Worm (Caenorhabditis elegans) whole organism, young adult: ENCODE results near the gene T22D1.18.
A peak's percentile ranks its signal among the peaks of the same experiment; 100 is the strongest.

Experiments
- K11D2.4 ChIP-seq: fragments of 200-800 bp; sonication (Bioruptor generic); IDR thresholded peaks from 2 replicates; pipeline ENCODE4 v1.3.6; 2022; ENCODE audit warnings: missing genetic modification reagents, missing genetic modification characterization, missing compliant biosample characterization
- Y53G8AR.9 ChIP-seq: fragments of 200-800 bp; sonication (Bioruptor generic); conservative IDR thresholded peaks from 2 replicates; pipeline ENCODE4 v1.3.6; 2022; ENCODE audit warnings: missing genetic modification reagents, missing genetic modification characterization, missing compliant biosample characterization
- atf-7 ChIP-seq: sonication (generic microtip); optimal IDR thresholded peaks from 2 replicates; lab custom pipeline; 2017; ENCODE audit warnings: mild to moderate bottlenecking, missing genetic modification characterization, missing compliant biosample characterization
- athp-1 ChIP-seq: sonication (generic microtip); optimal IDR thresholded peaks from 2 replicates; lab custom pipeline; 2017; ENCODE audit warnings: mild to moderate bottlenecking, missing genetic modification characterization, missing compliant biosample characterization
- ceh-91 ChIP-seq: fragments of 200-800 bp; sonication (Bioruptor generic); IDR thresholded peaks from 2 replicates; pipeline ENCODE4 v1.3.6; 2022; ENCODE audit warnings: missing genetic modification reagents, missing genetic modification characterization, missing compliant biosample characterization
- hlh-26 ChIP-seq: fragments of 200-800 bp; sonication (Bioruptor generic); conservative IDR thresholded peaks from 2 replicates; pipeline ENCODE4 v1.3.6; 2022; ENCODE audit warnings: missing genetic modification reagents, missing genetic modification characterization, missing compliant biosample characterization
- hrde-1 ChIP-seq: sonication (generic microtip); optimal IDR thresholded peaks from 2 replicates; lab custom pipeline; 2016; ENCODE audit warnings: missing genetic modification characterization, mild to moderate bottlenecking, missing compliant biosample characterization, moderate library complexity, missing genotype, missing genetic modification reagents, borderline replicate concordance
- lag-1 ChIP-seq: fragments of 200-800 bp; sonication (Bioruptor generic); IDR thresholded peaks from 2 replicates; pipeline ENCODE4 v1.3.6; 2022; ENCODE audit warnings: missing genetic modification reagents, missing genetic modification characterization, missing compliant biosample characterization
- lin-35 ChIP-seq, 3 experiments: fragments of 150-350 bp in 2 of 3; sonication (generic microtip) in 1 of 3; optimal IDR thresholded peaks; 2 replicates each; lab custom pipeline; 2014 to 2018; ENCODE audit warnings: missing biosample characterization in 3 of 3, missing genetic modification characterization in 3 of 3, missing genetic modification reagents in 3 of 3
- lsy-27 ChIP-seq: sonication (generic microtip); optimal IDR thresholded peaks from 2 replicates; lab custom pipeline; 2017; ENCODE audit warnings: missing genetic modification characterization, mild to moderate bottlenecking, missing compliant biosample characterization, antibody characterized with exemption, missing genotype, borderline replicate concordance; ENCODE audit not compliant: insufficient read depth
- madf-6 ChIP-seq: fragments of 200-800 bp; sonication (Bioruptor generic); IDR thresholded peaks from 2 replicates; pipeline ENCODE4 v1.3.6; 2022; ENCODE audit warnings: missing genetic modification reagents, missing genetic modification characterization, missing compliant biosample characterization
- mcd-1 ChIP-seq: fragments of 200-800 bp; sonication (Bioruptor generic); IDR thresholded peaks from 2 replicates; pipeline ENCODE4 v1.3.6; 2022; ENCODE audit warnings: missing genetic modification reagents, missing genetic modification characterization, missing compliant biosample characterization
- nfya-1 ChIP-seq: sonication (generic microtip); optimal IDR thresholded peaks from 2 replicates; lab custom pipeline; 2017; ENCODE audit warnings: antibody characterized with exemption, missing compliant biosample characterization, missing genetic modification characterization, borderline replicate concordance; ENCODE audit not compliant: insufficient read depth
- nfyb-1 ChIP-seq: fragments of 200-800 bp; sonication (Bioruptor generic); IDR thresholded peaks from 2 replicates; pipeline ENCODE4 v1.3.6; 2022; ENCODE audit warnings: missing genetic modification reagents, missing genetic modification characterization, missing compliant biosample characterization
- nhr-27 ChIP-seq: fragments of 200-800 bp; sonication (Bioruptor generic); optimal IDR thresholded peaks from 2 replicates; lab custom pipeline; 2018; ENCODE audit warnings: mild to moderate bottlenecking, missing genetic modification characterization, moderate library complexity, missing compliant biosample characterization
- nhr-90 ChIP-seq: sonication (generic microtip); optimal IDR thresholded peaks from 2 replicates; lab custom pipeline; 2016; ENCODE audit warnings: missing genotype, mild to moderate bottlenecking, missing genetic modification characterization, missing compliant biosample characterization
- snpc-1.3 ChIP-seq: sonication (generic microtip); optimal IDR thresholded peaks from 2 replicates; lab custom pipeline; 2017; ENCODE audit warnings: missing genetic modification characterization, mild to moderate bottlenecking, missing compliant biosample characterization, antibody characterized with exemption, moderate library complexity, missing genotype, missing genetic modification reagents; ENCODE audit not compliant: insufficient read depth
- snpc-4 ChIP-seq, 5 experiments: fragments of 150-350 bp in 1 of 5; sonication (generic microtip) in 4 of 5; optimal IDR thresholded peaks; 2 replicates each; lab custom pipeline; 2014 to 2018; ENCODE audit warnings: missing genetic modification characterization in 5 of 5, missing biosample characterization in 3 of 5, antibody characterized with exemption in 2 of 5, mild to moderate bottlenecking in 2 of 5, missing compliant biosample characterization in 2 of 5, missing genotype in 2 of 5, moderate library complexity in 2 of 5, missing genetic modification reagents in 1 of 5
- ztf-25 ChIP-seq: fragments of 200-800 bp; sonication (Bioruptor generic); IDR thresholded peaks from 2 replicates; pipeline ENCODE4 v1.3.6; 2022; ENCODE audit warnings: missing genetic modification reagents, missing genetic modification characterization, missing compliant biosample characterization
- ztf-26 ChIP-seq: sonication (generic microtip); optimal IDR thresholded peaks from 2 replicates; lab custom pipeline; 2017; ENCODE audit warnings: missing genetic modification characterization, missing compliant biosample characterization
- ztf-6 ChIP-seq: fragments of 200-800 bp; sonication (Bioruptor generic); IDR thresholded peaks from 2 replicates; pipeline ENCODE4 v1.3.6; 2022; ENCODE audit warnings: missing genetic modification reagents, missing genetic modification characterization, missing compliant biosample characterization

The T22D1.18 gene

ce11 chrIV:6878912-6879554 is 40.9 kb downstream of the T22D1.18 start (continued):
- TF ChIP-seq hrde-1 (tag; lab: Kevin White, UChicago): no peak
- no peak for TF ChIP-seq snpc-4 (GFP tag; optimal IDR thresholded peaks at IDR 0.05; lab: Kevin White, UChicago)
- TF ChIP-seq snpc-4 (tag; optimal IDR thresholded peaks at IDR 0.05; lab: Kevin White, UChicago): peak in 1 of 4 experiments; percentile 31
- no peak for TF ChIP-seq Y53G8AR.9
- TF ChIP-seq hlh-26 (GFP tag; lab: Robert Waterston, UW): no peak
- TF ChIP-seq nhr-90 (tag; lab: Kevin White, UChicago): no peak
- TF ChIP-seq madf-6 (GFP tag; lab: Robert Waterston, UW): no peak
- no peak for TF ChIP-seq ztf-25 (GFP tag; lab: Robert Waterston, UW)
- no peak for TF ChIP-seq snpc-1.3 (tag; lab: Kevin White, UChicago)
- TF ChIP-seq K11D2.4: peak; percentile 59; the same call in 1 of the 2 replicates
- TF ChIP-seq nfya-1: no peak
- peak in 1 of 3 experiments; percentile 47 for TF ChIP-seq lin-35 (GFP tag; optimal IDR thresholded peaks at IDR 0.05; lab: Kevin White, UChicago)
- TF ChIP-seq ztf-26 (tag; lab: Kevin White, UChicago): no peak
- TF ChIP-seq athp-1 (tag; lab: Kevin White, UChicago): no peak
- no peak for TF ChIP-seq mcd-1 (GFP tag; lab: Robert Waterston, UW)
- no peak for TF ChIP-seq ztf-6 (GFP tag; lab: Robert Waterston, UW)

DNA sequence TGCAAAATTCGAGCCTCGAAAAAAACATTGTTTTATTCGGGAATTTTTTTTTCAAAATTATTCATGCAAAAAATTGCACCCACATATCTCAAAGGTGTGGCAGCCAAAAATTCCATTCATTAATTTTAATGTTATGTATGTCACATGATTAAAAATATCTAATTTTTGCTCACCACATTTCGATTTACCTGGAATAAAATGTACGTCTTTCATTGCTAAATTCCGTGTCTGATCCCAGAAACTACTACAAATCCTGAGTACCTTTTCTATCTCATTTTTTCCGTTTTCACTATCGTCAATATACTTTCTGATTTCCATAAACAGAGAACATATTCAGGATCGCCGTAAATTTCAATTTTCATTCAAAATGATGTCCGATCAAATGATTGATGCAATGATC is 47.0 kb downstream of the T22D1.18 start, which contains the start of gene srx-19:
Gene srx-19 (plus strand): TSS at position 301 of the 400 bp plus-strand sequence.
- TF ChIP-seq ceh-91 (GFP tag; lab: Robert Waterston, UW) (no peak), lag-1 (GFP tag; lab: Robert Waterston, UW) (no peak), lsy-27 (tag; lab: Kevin White, UChicago) (no peak), nfyb-1 (no peak), atf-7 (no peak), nhr-27 (tag; lab: Kevin White, UChicago) (no peak)
